Fruit fly (Drosophila melanogaster) Kc167 (cell line): ENCODE results near the gene CG10029.

Experiments
- h ChIP-seq: fragments of >200 bp; optimal IDR thresholded peaks from 3 replicates; lab custom pipeline; 2018; ENCODE audit warnings: missing external identifiers
- insv ChIP-seq: fragments of >200 bp; optimal IDR thresholded peaks from 3 replicates; lab custom pipeline; 2018; ENCODE audit warnings: missing external identifiers
- psq ChIP-seq: fragments of >200 bp; optimal IDR thresholded peaks from 2 replicates; lab custom pipeline; 2017; ENCODE audit warnings: missing external identifiers

DNA sequence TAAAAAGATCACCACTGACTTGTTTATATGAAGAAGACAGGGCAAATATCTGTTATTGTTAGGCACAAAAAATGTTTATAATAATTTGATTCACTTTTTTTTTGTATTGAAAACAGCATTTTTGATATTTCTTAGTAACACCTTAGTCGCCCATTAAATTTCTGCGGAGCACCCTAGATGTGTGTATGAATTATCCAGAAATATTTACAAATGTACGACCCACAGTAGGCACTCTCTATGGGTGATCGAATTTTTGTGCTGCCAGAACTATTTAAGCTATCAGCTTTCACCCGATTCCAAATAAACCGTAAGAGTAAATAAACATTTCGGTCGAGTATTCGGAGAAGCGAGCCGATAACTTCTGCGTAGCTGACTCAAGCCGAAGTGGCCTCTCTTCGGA lies 31.3 kb downstream of the CG10029 start, which contains the start of gene RacGAP84C:
- TF ChIP-seq h, result no peak
- TF ChIP-seq psq (lab: Kevin White, UChicago), result no peak
- TF ChIP-seq insv (lab: Kevin White, UChicago), result no peak
